Worm (Caenorhabditis elegans) whole organism, midembryonic: Measurements from ENCODE around the gene selt-1.2.

ENCODE experiments used
- T22C8.4 ChIP-seq: fragments of 200-800 bp; sonication (Bioruptor generic); IDR thresholded peaks from 2 replicates; pipeline ENCODE4 v1.3.6; 2022; ENCODE audit warnings: missing genetic modification characterization, missing compliant biosample characterization
- cog-1 ChIP-seq: sonication (generic microtip); optimal IDR thresholded peaks from 2 replicates; lab custom pipeline; 2016; ENCODE audit warnings: missing genetic modification characterization, missing compliant biosample characterization
- flt-1 ChIP-seq: fragments of 200-800 bp; sonication (Bioruptor generic); IDR thresholded peaks from 2 replicates; pipeline ENCODE4 v1.3.6; 2022; ENCODE audit warnings: missing genetic modification characterization, missing compliant biosample characterization
- klf-2 ChIP-seq: fragments of 200-800 bp; sonication (Bioruptor generic); conservative IDR thresholded peaks from 2 replicates; pipeline ENCODE4 v1.3.6; 2022; ENCODE audit warnings: missing genetic modification reagents, missing genetic modification characterization, missing compliant biosample characterization
- med-1 ChIP-seq: sonication (generic microtip); optimal IDR thresholded peaks from 2 replicates; lab custom pipeline; 2017; ENCODE audit warnings: missing genetic modification characterization, mild to moderate bottlenecking, missing compliant biosample characterization, antibody characterized with exemption, missing genetic modification reagents; ENCODE audit not compliant: insufficient read depth
- ref-1 ChIP-seq: fragments of 200-800 bp; sonication (Bioruptor generic); conservative IDR thresholded peaks from 2 replicates; pipeline ENCODE4 v1.3.6; 2022; ENCODE audit warnings: missing genetic modification reagents, missing genetic modification characterization, missing compliant biosample characterization
- tab-1 ChIP-seq: fragments of 200-800 bp; sonication (Bioruptor generic); IDR thresholded peaks from 2 replicates; pipeline ENCODE4 v1.3.6; 2022; ENCODE audit warnings: missing genetic modification characterization, missing compliant biosample characterization
- ztf-23 ChIP-seq: fragments of 200-800 bp; sonication (Bioruptor generic); IDR thresholded peaks from 2 replicates; pipeline ENCODE4 v1.3.6; 2022; ENCODE audit warnings: missing genetic modification reagents, missing genetic modification characterization, missing compliant biosample characterization
- ztf-29 ChIP-seq: fragments of 200-800 bp; sonication (Bioruptor generic); IDR thresholded peaks from 2 replicates; pipeline ENCODE4 v1.3.6; 2022; ENCODE audit warnings: missing genetic modification reagents, missing genetic modification characterization, missing compliant biosample characterization

selt-1.2 gene

DNA sequence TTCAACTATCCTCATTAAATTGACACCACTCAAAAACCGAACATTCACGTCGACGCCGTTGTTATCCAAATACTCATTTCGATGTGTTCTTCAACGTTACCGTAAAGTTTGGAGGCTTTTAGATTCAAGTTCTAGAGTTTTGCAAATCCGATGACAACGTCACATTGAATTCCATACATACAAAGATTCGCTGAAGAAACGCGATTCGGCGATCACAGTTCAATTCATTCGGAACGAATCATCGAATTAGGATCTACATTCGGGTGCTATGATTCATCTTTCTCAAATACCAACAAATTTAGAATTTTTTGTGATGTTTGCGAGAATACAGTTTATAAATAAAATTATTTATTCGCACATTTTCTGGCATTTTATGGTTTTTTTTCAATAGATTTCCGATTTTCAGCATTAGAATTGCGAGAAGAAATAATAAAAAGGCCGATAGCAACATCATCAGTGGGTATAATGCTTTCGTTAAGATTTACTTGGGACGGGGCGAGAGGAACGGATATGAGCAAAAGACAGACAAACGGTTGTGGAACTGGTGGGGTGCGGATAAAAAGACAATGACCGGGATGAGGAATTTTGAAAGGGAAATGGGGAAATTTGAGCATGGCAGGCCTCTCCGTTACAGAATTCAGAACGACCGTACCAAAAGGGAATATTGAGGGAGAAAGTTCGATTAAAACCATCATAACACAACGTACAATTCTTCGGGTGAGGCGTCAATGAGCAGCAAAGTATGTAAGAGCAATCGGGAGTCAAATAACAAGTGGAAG is 35.1 kb downstream of the selt-1.2 start:
- TF ChIP-seq T22C8.4 (GFP tag; lab: Robert Waterston, UW) = no peak
- TF ChIP-seq ztf-29 (GFP tag; lab: Robert Waterston, UW) = no peak
- TF ChIP-seq flt-1 (GFP tag; lab: Robert Waterston, UW) = no peak
- no peak for TF ChIP-seq ref-1
- TF ChIP-seq med-1 (GFP tag; lab: Kevin White, UChicago) = no peak
- TF ChIP-seq klf-2 (GFP tag; lab: Robert Waterston, UW) = no peak
- no peak for TF ChIP-seq cog-1 (tag; lab: Kevin White, UChicago)
- TF ChIP-seq ztf-23 (GFP tag; lab: Robert Waterston, UW) = no peak
- no peak for TF ChIP-seq tab-1 (GFP tag; lab: Robert Waterston, UW)

DNA sequence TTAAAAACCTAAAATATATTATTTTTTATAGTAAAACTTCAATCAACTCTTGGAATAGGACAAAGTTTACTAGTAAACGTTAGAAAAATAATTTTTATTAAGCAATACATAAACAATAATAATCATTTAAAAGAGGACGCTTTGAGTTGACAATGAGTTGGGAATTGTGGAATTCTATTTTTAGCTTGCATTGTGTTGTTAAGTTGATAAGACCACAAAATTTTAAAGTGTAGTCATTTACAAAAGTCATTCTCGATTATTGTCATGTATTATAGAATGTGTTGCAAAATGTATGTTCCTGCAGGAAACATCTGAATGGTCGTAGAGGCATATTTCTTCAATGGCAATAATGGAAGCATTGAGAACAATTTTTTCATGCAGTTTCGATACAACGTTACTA is 36.2 kb downstream of the selt-1.2 start:
- no peak for TF ChIP-seq tab-1 (GFP tag; lab: Robert Waterston, UW)
- TF ChIP-seq klf-2 (GFP tag; lab: Robert Waterston, UW) = no peak
- no peak for TF ChIP-seq ztf-29 (GFP tag; lab: Robert Waterston, UW)

DNA sequence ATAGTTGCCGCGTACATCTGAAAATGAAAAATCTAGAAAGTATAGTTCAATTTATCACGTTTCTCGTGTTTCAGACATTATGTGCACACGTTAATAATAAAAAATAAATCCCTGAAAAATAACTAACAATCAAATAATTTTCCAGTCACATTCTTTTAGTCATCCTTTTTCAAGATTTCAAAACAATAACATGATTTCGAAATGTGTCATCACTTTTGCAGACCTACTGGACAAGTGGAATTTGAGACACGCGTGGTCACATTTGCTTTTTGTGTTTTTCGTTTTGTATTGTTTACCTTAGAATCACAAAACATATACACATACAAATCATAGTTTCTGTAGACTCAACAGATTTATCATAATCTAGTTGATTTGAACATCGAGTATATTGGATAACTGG is 37.8 kb downstream of the selt-1.2 start:
- no peak for TF ChIP-seq ztf-29 (GFP tag; lab: Robert Waterston, UW)
- TF ChIP-seq ztf-23 (GFP tag; lab: Robert Waterston, UW) = no peak
- TF ChIP-seq med-1 (GFP tag; lab: Kevin White, UChicago) = no peak
- no peak for TF ChIP-seq cog-1 (tag; lab: Kevin White, UChicago)
- TF ChIP-seq tab-1 (GFP tag; lab: Robert Waterston, UW) = no peak
- TF ChIP-seq klf-2 (GFP tag; lab: Robert Waterston, UW) = no peak
- TF ChIP-seq flt-1 (GFP tag; lab: Robert Waterston, UW) = no peak
- TF ChIP-seq ref-1 = no peak

DNA sequence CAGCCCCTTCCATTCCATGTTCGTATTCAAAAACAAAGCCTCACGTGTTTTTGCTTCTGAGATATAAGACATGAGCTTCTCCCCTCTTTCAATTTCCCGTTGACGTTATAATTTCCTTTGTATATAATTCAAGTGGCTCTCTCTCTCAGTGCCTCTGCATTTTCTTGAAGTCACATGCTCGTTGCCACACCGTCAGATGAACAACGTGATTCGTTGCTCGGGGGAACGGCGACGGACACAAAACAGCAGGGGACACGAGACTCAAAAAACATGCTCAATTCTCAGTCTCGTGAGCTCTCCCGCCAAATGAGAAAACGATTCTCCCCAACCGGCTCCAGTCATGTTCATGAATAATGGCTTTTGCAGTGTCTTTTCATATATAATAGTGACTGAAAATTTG is 38.8 kb downstream of the selt-1.2 start:
- TF ChIP-seq T22C8.4 (GFP tag; lab: Robert Waterston, UW) (no peak), flt-1 (GFP tag; lab: Robert Waterston, UW) (no peak), klf-2 (GFP tag; lab: Robert Waterston, UW) (no peak), ref-1 (no peak), ztf-29 (GFP tag; lab: Robert Waterston, UW) (no peak), ztf-23 (GFP tag; lab: Robert Waterston, UW) (no peak), med-1 (GFP tag; lab: Kevin White, UChicago) (no peak), cog-1 (tag; lab: Kevin White, UChicago) (no peak), tab-1 (GFP tag; lab: Robert Waterston, UW) (no peak)

DNA sequence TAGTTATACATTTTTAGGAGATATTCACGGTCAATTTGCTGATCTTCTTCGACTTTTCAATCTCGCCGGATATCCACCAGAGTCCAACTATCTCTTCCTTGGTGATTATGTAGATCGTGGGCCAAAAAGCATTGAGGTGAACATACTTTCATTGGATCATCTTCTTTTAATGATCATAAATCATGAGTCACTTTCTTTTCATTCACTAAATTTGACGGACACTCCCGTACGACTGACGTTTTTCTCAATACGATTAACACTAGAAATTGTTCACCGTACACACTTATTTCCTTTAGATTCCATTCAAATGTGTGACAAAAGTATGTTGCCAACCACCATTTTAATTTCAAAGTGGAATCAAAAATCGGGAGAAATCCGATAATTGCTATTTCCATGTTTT is 44.3 kb downstream of the selt-1.2 start:
- no peak for TF ChIP-seq klf-2 (GFP tag; lab: Robert Waterston, UW)
- no peak for TF ChIP-seq ztf-23 (GFP tag; lab: Robert Waterston, UW)
- no peak for TF ChIP-seq med-1 (GFP tag; lab: Kevin White, UChicago)
- no peak for TF ChIP-seq tab-1 (GFP tag; lab: Robert Waterston, UW)
- TF ChIP-seq ztf-29 (GFP tag; lab: Robert Waterston, UW) = no peak
- TF ChIP-seq ref-1 = no peak
- TF ChIP-seq cog-1 (tag; lab: Kevin White, UChicago) = no peak
- no peak for TF ChIP-seq T22C8.4 (GFP tag; lab: Robert Waterston, UW)
- no peak for TF ChIP-seq flt-1 (GFP tag; lab: Robert Waterston, UW)

DNA sequence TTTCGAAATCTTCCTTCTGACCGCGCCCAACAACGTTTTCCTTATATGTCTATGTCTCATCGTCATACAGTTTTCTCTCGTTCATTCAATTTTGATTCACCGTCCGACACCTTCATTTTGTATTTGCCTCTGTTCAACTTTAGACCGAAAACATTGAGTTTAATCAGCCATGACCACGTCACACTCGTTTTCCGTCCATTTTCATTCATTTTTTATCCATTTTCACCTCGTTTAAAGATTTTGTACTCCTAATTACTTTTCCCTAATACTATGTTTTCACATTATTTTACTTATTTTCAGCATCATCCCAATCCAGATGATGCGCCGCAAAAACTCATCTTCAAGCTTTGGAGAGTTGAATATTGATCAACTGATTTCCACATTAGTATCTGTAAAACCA is 44.9 kb downstream of the selt-1.2 start, which contains the start of gene pph-1:
Gene pph-1 (plus strand): TSS at position 301 of the 400 bp plus-strand sequence.
- TF ChIP-seq ztf-29 (GFP tag; lab: Robert Waterston, UW) (no peak), klf-2 (GFP tag; lab: Robert Waterston, UW) (no peak), med-1 (GFP tag; lab: Kevin White, UChicago) (no peak), tab-1 (GFP tag; lab: Robert Waterston, UW) (no peak), flt-1 (GFP tag; lab: Robert Waterston, UW) (no peak), ref-1 (no peak)

DNA sequence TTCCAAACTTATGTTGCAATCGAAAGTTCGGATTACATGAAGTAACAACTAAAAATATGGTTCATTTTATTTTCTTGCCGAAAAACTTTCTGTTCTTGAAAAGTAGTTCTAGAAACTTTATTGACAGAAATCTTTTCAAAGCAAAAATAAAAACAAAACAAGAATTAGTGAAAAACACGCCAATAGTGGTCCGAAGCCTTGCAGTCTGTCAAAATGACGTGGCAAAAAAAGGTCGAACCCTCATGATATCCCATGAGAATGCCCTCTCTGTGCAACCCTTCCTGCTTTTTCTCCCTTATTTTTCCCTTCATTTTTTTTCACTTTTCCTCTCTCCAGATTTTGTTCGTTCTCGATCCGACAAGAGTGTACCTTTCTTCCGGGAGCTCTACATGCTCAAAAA is 48.0 kb downstream of the selt-1.2 start:
- TF ChIP-seq ref-1 = no peak
